Fruit fly (Drosophila melanogaster) whole organism, embryonic: ENCODE results near the gene CG5290.

Experiments used
- Aef1 ChIP-seq: fragments of 200-800 bp; sonication (Bioruptor generic); IDR thresholded peaks from 3 replicates; pipeline ENCODE4 v1.3.6; 2022; ENCODE audit warnings: missing biosample characterization, missing genetic modification characterization
- Atf6 ChIP-seq: fragments of 200-800 bp; sonication (Bioruptor generic); IDR thresholded peaks from 2 replicates; pipeline ENCODE4 v1.3.6; 2022; ENCODE audit warnings: missing biosample characterization, missing genetic modification characterization
- CG11723 ChIP-seq: fragments of 200-800 bp; sonication (Bioruptor generic); optimal IDR thresholded peaks from 2 replicates; lab custom pipeline; 2017; ENCODE audit warnings: missing biosample characterization, mild to moderate bottlenecking, missing genetic modification characterization
- CG12071 ChIP-seq: fragments of 200-800 bp; sonication (Bioruptor generic); optimal IDR thresholded peaks from 3 replicates; lab custom pipeline; 2018; ENCODE audit warnings: missing biosample characterization, mild to moderate bottlenecking, missing genetic modification characterization
- CG12219 ChIP-seq: fragments of 200-800 bp; sonication (Bioruptor generic); optimal IDR thresholded peaks from 3 replicates; lab custom pipeline; 2018; ENCODE audit warnings: missing biosample characterization, mild to moderate bottlenecking, missing genetic modification characterization
- CG13894 ChIP-seq: fragments of 200-800 bp; sonication (Bioruptor generic); optimal IDR thresholded peaks from 3 replicates; lab custom pipeline; 2018; ENCODE audit warnings: missing biosample characterization, mild to moderate bottlenecking, missing genetic modification characterization, moderate library complexity
- CG14014 ChIP-seq: fragments of 200-800 bp; sonication (Bioruptor generic); IDR thresholded peaks from 2 replicates; pipeline ENCODE4 v1.3.6; 2022; ENCODE audit warnings: missing biosample characterization, missing genetic modification characterization
- CG1529 ChIP-seq: fragments of 200-800 bp; sonication (Bioruptor generic); optimal IDR thresholded peaks from 3 replicates; lab custom pipeline; 2018; ENCODE audit warnings: missing biosample characterization, missing genetic modification characterization
- CG15601 ChIP-seq: fragments of 200-800 bp; sonication (Bioruptor generic); optimal IDR thresholded peaks from 3 replicates; lab custom pipeline; 2019; ENCODE audit warnings: missing biosample characterization, mild to moderate bottlenecking, missing genetic modification characterization, moderate library complexity
- CG15696 ChIP-seq: fragments of 200-800 bp; sonication (Bioruptor generic); optimal IDR thresholded peaks from 2 replicates; lab custom pipeline; 2019; ENCODE audit warnings: missing biosample characterization, mild to moderate bottlenecking, missing genetic modification characterization, moderate library complexity
- CG1603 ChIP-seq: fragments of 200-800 bp; sonication (Bioruptor generic); optimal IDR thresholded peaks from 2 replicates; lab custom pipeline; 2019; ENCODE audit warnings: missing biosample characterization, mild to moderate bottlenecking, missing genetic modification characterization, moderate library complexity
- CG16815 ChIP-seq: fragments of 200-800 bp; sonication (Bioruptor generic); optimal IDR thresholded peaks from 3 replicates; lab custom pipeline; 2017; ENCODE audit warnings: missing biosample characterization, mild to moderate bottlenecking, missing genetic modification characterization
- CG17568 ChIP-seq: fragments of 200-800 bp; sonication (Bioruptor generic); optimal IDR thresholded peaks from 2 replicates; lab custom pipeline; 2018; ENCODE audit warnings: missing biosample characterization, mild to moderate bottlenecking, missing genetic modification characterization, moderate library complexity
- CG18619 ChIP-seq: fragments of 200-800 bp; sonication (Bioruptor generic); optimal IDR thresholded peaks from 3 replicates; lab custom pipeline; 2017; ENCODE audit warnings: missing biosample characterization, mild to moderate bottlenecking, missing genetic modification characterization
- CG3163 ChIP-seq: fragments of 200-800 bp; sonication (Bioruptor generic); optimal IDR thresholded peaks from 3 replicates; lab custom pipeline; 2016; ENCODE audit warnings: missing biosample characterization, missing genetic modification characterization
- CG3847 ChIP-seq: fragments of 200-800 bp; sonication (Bioruptor generic); IDR thresholded peaks from 2 replicates; pipeline ENCODE4 v1.3.6; 2022; ENCODE audit warnings: missing biosample characterization, missing genetic modification characterization
- CG4282 ChIP-seq: fragments of 200-800 bp; sonication (Bioruptor generic); optimal IDR thresholded peaks from 2 replicates; lab custom pipeline; 2016; ENCODE audit warnings: missing biosample characterization, missing genetic modification characterization
- CG5180 ChIP-seq: fragments of 200-800 bp; sonication (Bioruptor generic); optimal IDR thresholded peaks from 3 replicates; lab custom pipeline; 2017; ENCODE audit warnings: missing biosample characterization, missing genetic modification characterization, mild to moderate bottlenecking, moderate library complexity, missing genetic modification reagents
- Deaf1 ChIP-seq: fragments of 200-800 bp; optimal IDR thresholded peaks from 3 replicates; lab custom pipeline; 2019; ENCODE audit warnings: missing biosample characterization, mild to moderate bottlenecking, missing genetic modification characterization, moderate library complexity
- Doc2 ChIP-seq: fragments of 200-800 bp; sonication (Bioruptor generic); IDR thresholded peaks from 2 replicates; pipeline ENCODE4 v1.3.6; 2022; ENCODE audit warnings: missing biosample characterization, missing genetic modification characterization
- Drgx ChIP-seq: fragments of 200-800 bp; sonication (Bioruptor generic); IDR thresholded peaks from 2 replicates; pipeline ENCODE4 v1.3.6; 2022; ENCODE audit warnings: missing biosample characterization, missing genetic modification characterization
- Eip74EF ChIP-seq, 2 experiments: fragments of 200-800 bp in 1 of 2; fragments of >200 bp in 1 of 2; sonication (Bioruptor generic) in 1 of 2; optimal IDR thresholded peaks; 2 replicates each; lab custom pipeline; 2017 to 2019; ENCODE audit warnings: missing biosample characterization in 2 of 2, missing genetic modification characterization in 2 of 2, mild to moderate bottlenecking in 1 of 2, moderate library complexity in 1 of 2
- GATAe ChIP-seq: fragments of 200-800 bp; sonication (Bioruptor generic); conservative IDR thresholded peaks from 2 replicates; pipeline ENCODE4 v1.3.6; 2022; ENCODE audit warnings: missing biosample characterization, missing genetic modification characterization
- H15 ChIP-seq: fragments of 200-800 bp; sonication (Bioruptor generic); IDR thresholded peaks from 3 replicates; pipeline ENCODE4 v1.3.6; 2022; ENCODE audit warnings: missing biosample characterization, missing genetic modification characterization
- HHEX ChIP-seq: fragments of 200-800 bp; sonication (Bioruptor generic); optimal IDR thresholded peaks from 3 replicates; lab custom pipeline; 2017; ENCODE audit warnings: missing biosample characterization, mild to moderate bottlenecking, missing genetic modification characterization, missing genetic modification reagents
- Hr39 ChIP-seq: fragments of >200 bp; optimal IDR thresholded peaks from 2 replicates; lab custom pipeline; 2017
- Hsf ChIP-seq: fragments of 200-800 bp; sonication (Bioruptor generic); optimal IDR thresholded peaks from 3 replicates; lab custom pipeline; 2016; ENCODE audit warnings: missing biosample characterization, missing genetic modification characterization
- Kr ChIP-seq: fragments of 200-800 bp; sonication (Bioruptor generic); optimal IDR thresholded peaks from 2 replicates; lab custom pipeline; 2017; ENCODE audit warnings: missing biosample characterization, mild to moderate bottlenecking, missing genetic modification characterization
- Opbp ChIP-seq: fragments of 200-800 bp; sonication (Bioruptor generic); IDR thresholded peaks from 3 replicates; pipeline ENCODE4 v1.3.6; 2022; ENCODE audit warnings: missing biosample characterization, missing genetic modification characterization; ENCODE audit not compliant: partially characterized antibody
- PHDP ChIP-seq: fragments of 200-800 bp; sonication (Bioruptor generic); optimal IDR thresholded peaks from 3 replicates; lab custom pipeline; 2018; ENCODE audit warnings: missing biosample characterization, mild to moderate bottlenecking, missing genetic modification characterization, moderate library complexity
- Ravus ChIP-seq: fragments of 200-800 bp; sonication (Bioruptor generic); IDR thresholded peaks from 2 replicates; pipeline ENCODE4 v1.3.6; 2022; ENCODE audit warnings: missing biosample characterization, missing genetic modification characterization
- Rx ChIP-seq: fragments of 200-800 bp; sonication (Bioruptor generic); IDR thresholded peaks from 2 replicates; pipeline ENCODE4 v1.3.6; 2022; ENCODE audit warnings: missing biosample characterization, missing genetic modification characterization
- Sox100B ChIP-seq: fragments of 200-800 bp; sonication (Bioruptor generic); optimal IDR thresholded peaks from 3 replicates; lab custom pipeline; 2018; ENCODE audit warnings: missing biosample characterization, mild to moderate bottlenecking, missing genetic modification characterization
- Sox102F ChIP-seq: fragments of 200-800 bp; sonication (Bioruptor generic); optimal IDR thresholded peaks from 2 replicates; lab custom pipeline; 2018; ENCODE audit warnings: missing biosample characterization, mild to moderate bottlenecking, missing genetic modification characterization, moderate library complexity
- Sry-δ ChIP-seq: fragments of 200-800 bp; sonication (Bioruptor generic); optimal IDR thresholded peaks from 2 replicates; lab custom pipeline; 2016; ENCODE audit warnings: missing biosample characterization, missing genetic modification characterization
- Trl ChIP-seq, 3 experiments: fragments of >200 bp in 2 of 3; fragments of 200-800 bp in 1 of 3; sonication (Bioruptor generic) in 1 of 3; optimal IDR thresholded peaks; 2 replicates in 1 of 3; 3 replicates in 2 of 3; lab custom pipeline; 2016 to 2017; ENCODE audit warnings: missing biosample characterization in 1 of 3, missing genetic modification characterization in 1 of 3
- amos ChIP-seq: fragments of 200-800 bp; sonication (Bioruptor generic); IDR thresholded peaks from 2 replicates; pipeline ENCODE4 v1.3.6; 2022; ENCODE audit warnings: missing biosample characterization, missing genetic modification characterization; ENCODE audit not compliant: partially characterized antibody
- ap ChIP-seq: fragments of 200-800 bp; sonication (Bioruptor generic); IDR thresholded peaks from 2 replicates; pipeline ENCODE4 v1.3.6; 2022; ENCODE audit warnings: missing biosample characterization, missing genetic modification characterization
- bcd ChIP-seq: fragments of 200-800 bp; sonication (Bioruptor generic); optimal IDR thresholded peaks from 2 replicates; lab custom pipeline; 2017; ENCODE audit warnings: missing biosample characterization, mild to moderate bottlenecking, missing genetic modification characterization
- chif ChIP-seq, 2 experiments: fragments of 200-800 bp; sonication (Bioruptor generic); optimal IDR thresholded peaks; 3 replicates each; lab custom pipeline; 2016; ENCODE audit warnings: missing biosample characterization in 2 of 2, missing genetic modification characterization in 2 of 2
- dmrt99B ChIP-seq: fragments of 200-800 bp; sonication (Bioruptor generic); optimal IDR thresholded peaks from 2 replicates; lab custom pipeline; 2018; ENCODE audit warnings: missing biosample characterization, mild to moderate bottlenecking, missing genetic modification characterization, moderate library complexity
- exex ChIP-seq: fragments of 200-800 bp; sonication (Bioruptor generic); optimal IDR thresholded peaks from 4 replicates; lab custom pipeline; 2018; ENCODE audit warnings: missing biosample characterization, mild to moderate bottlenecking, missing genetic modification characterization, moderate library complexity
- gce ChIP-seq: fragments of 200-800 bp; sonication (Bioruptor generic); IDR thresholded peaks from 3 replicates; pipeline ENCODE4 v1.3.6; 2022; ENCODE audit warnings: missing biosample characterization, missing genetic modification characterization
- gfzf ChIP-seq: fragments of 200-800 bp; sonication (Bioruptor generic); optimal IDR thresholded peaks from 2 replicates; lab custom pipeline; 2016; ENCODE audit warnings: missing biosample characterization, mild to moderate bottlenecking, missing genetic modification characterization, moderate library complexity
- gro ChIP-seq: fragments of 200-800 bp; sonication (Bioruptor generic); optimal IDR thresholded peaks from 2 replicates; lab custom pipeline; 2016; ENCODE audit warnings: missing biosample characterization, missing genetic modification characterization
- onecut ChIP-seq: fragments of 200-800 bp; sonication (Bioruptor generic); IDR thresholded peaks from 2 replicates; pipeline ENCODE4 v1.3.6; 2022; ENCODE audit warnings: missing biosample characterization, missing genetic modification characterization
- ranshi ChIP-seq: fragments of 200-800 bp; sonication (Bioruptor generic); IDR thresholded peaks from 2 replicates; pipeline ENCODE4 v1.3.6; 2022; ENCODE audit warnings: missing biosample characterization, missing genetic modification characterization
- sima ChIP-seq: fragments of 200-800 bp; sonication (Bioruptor generic); optimal IDR thresholded peaks from 2 replicates; lab custom pipeline; 2016; ENCODE audit warnings: missing biosample characterization, missing genetic modification characterization
- tgo ChIP-seq: fragments of 200-800 bp; sonication (Bioruptor generic); IDR thresholded peaks from 3 replicates; pipeline ENCODE4 v1.3.6; 2022; ENCODE audit warnings: missing biosample characterization, missing genetic modification characterization
- twi ChIP-seq: fragments of 200-800 bp; optimal IDR thresholded peaks from 2 replicates; lab custom pipeline; 2019; ENCODE audit warnings: missing biosample characterization, mild to moderate bottlenecking, missing genetic modification characterization, moderate library complexity
- wdn ChIP-seq: fragments of 200-800 bp; sonication (Bioruptor generic); IDR thresholded peaks from 2 replicates; pipeline ENCODE4 v1.3.6; 2022; ENCODE audit warnings: missing biosample characterization, missing genetic modification characterization

Gene CG5290

dm6 chr3L:17895815-17896275 is 16.5 kb downstream of the CG5290 start, which contains the start of gene Tsp74F (continued):
- TF ChIP-seq tgo (no peak; the same call in 2 of the 3 replicates), CG12219 (GFP tag; lab: Kevin White, UChicago) (no peak), CG14014 (GFP tag; lab: Robert Waterston, UW) (no peak), amos (GFP tag; lab: Robert Waterston, UW) (no peak), onecut (no peak), CG18619 (GFP tag; lab: Kevin White, UChicago) (no peak), Trl (optimal IDR thresholded peaks at IDR 0.05; lab: Kevin White, UChicago) (peak; percentile 36 to 54), Trl (GFP tag; optimal IDR thresholded peaks at IDR 0.05; lab: Kevin White, UChicago) (no peak), CG17568 (GFP tag; lab: Kevin White, UChicago) (peak; percentile 43), Atf6 (GFP tag; lab: Robert Waterston, UW) (no peak), Sox100B (GFP tag; lab: Kevin White, UChicago) (peak; percentile 21), gro (GFP tag; lab: Kevin White, UChicago) (no peak), Kr (GFP tag; lab: Kevin White, UChicago) (no peak), gfzf (GFP tag; lab: Kevin White, UChicago) (no peak), CG15601 (tag; lab: Kevin White, UChicago) (no peak), CG11723 (GFP tag; lab: Kevin White, UChicago) (peak; percentile 19), Eip74EF (GFP tag; optimal IDR thresholded peaks at IDR 0.05; lab: Kevin White, UChicago) (peak in 1 of 2 experiments; percentile 34), CG3847 (GFP tag; lab: Robert Waterston, UW) (no peak), Rx (GFP tag; lab: Robert Waterston, UW) (no peak), exex (tag; lab: Kevin White, UChicago) (peak; percentile 11), Aef1 (GFP tag; lab: Robert Waterston, UW) (no peak), Sry-δ (GFP tag; lab: Kevin White, UChicago) (no peak), ap (GFP tag; lab: Robert Waterston, UW) (no peak), CG15696 (tag; lab: Kevin White, UChicago) (peak; percentile 27), CG13894 (tag; lab: Kevin White, UChicago) (peak; percentile 17), twi (tag; lab: Kevin White, UChicago) (no peak), HHEX (GFP tag; lab: Kevin White, UChicago) (peak; percentile 28), bcd (no peak), CG3163 (GFP tag; lab: Kevin White, UChicago) (peak; percentile 41), Sox102F (GFP tag; lab: Kevin White, UChicago) (peak; percentile 8), Doc2 (GFP tag; lab: Robert Waterston, UW) (no peak), Opbp (GFP tag; lab: Robert Waterston, UW) (no peak), wdn (GFP tag; lab: Robert Waterston, UW) (no peak), H15 (GFP tag; lab: Robert Waterston, UW) (no peak), PHDP (peak; percentile 40), chif (GFP tag; optimal IDR thresholded peaks at IDR 0.05; lab: Kevin White, UChicago) (no peak), sima (GFP tag; lab: Kevin White, UChicago) (no peak), CG16815 (GFP tag; lab: Kevin White, UChicago) (no peak), CG5180 (GFP tag; lab: Kevin White, UChicago) (peak; percentile 19), ranshi (GFP tag; lab: Robert Waterston, UW) (no peak), GATAe (GFP tag; lab: Robert Waterston, UW) (no peak), CG1529 (GFP tag; lab: Kevin White, UChicago) (no peak), Hr39 (lab: Kevin White, UChicago) (no peak), Ravus (no peak), gce (GFP tag; lab: Robert Waterston, UW) (no peak), Deaf1 (tag; lab: Kevin White, UChicago) (peak; percentile 84), CG12071 (peak; percentile 63), Drgx (GFP tag; lab: Robert Waterston, UW) (0 out of 2 replicates have a peak, but pooled peaks have one; percentile 24), CG4282 (GFP tag; lab: Kevin White, UChicago) (no peak), dmrt99B (tag; lab: Kevin White, UChicago) (peak; percentile 43), Hsf (GFP tag; lab: Kevin White, UChicago) (no peak), CG1603 (tag; lab: Kevin White, UChicago) (no peak)
